Fruit fly (Drosophila melanogaster) whole organism, embryonic: ENCODE results near the gene NK7.1.

Experiments
- Antp ChIP-seq: fragments of 200-800 bp; sonication (Bioruptor generic); optimal IDR thresholded peaks from 3 replicates; lab custom pipeline; 2016; ENCODE audit warnings: missing biosample characterization, missing genetic modification characterization
- Asciz ChIP-seq: fragments of 200-800 bp; sonication (Bioruptor generic); optimal IDR thresholded peaks from 2 replicates; lab custom pipeline; 2017; ENCODE audit warnings: missing biosample characterization, mild to moderate bottlenecking, missing genetic modification characterization, missing genetic modification reagents
- Awh ChIP-seq: fragments of 200-800 bp; sonication (Bioruptor generic); IDR thresholded peaks from 2 replicates; pipeline ENCODE4, ENCODE4 v1.3.6; 2022; ENCODE audit warnings: missing biosample characterization, missing genetic modification characterization
- CG10267 ChIP-seq: fragments of 200-800 bp; sonication (Bioruptor generic); optimal IDR thresholded peaks from 2 replicates; lab custom pipeline; 2018; ENCODE audit warnings: missing biosample characterization, mild to moderate bottlenecking, missing genetic modification characterization, moderate library complexity
- CG10654 ChIP-seq: fragments of 200-800 bp; sonication (Bioruptor generic); optimal IDR thresholded peaks from 2 replicates; lab custom pipeline; 2016; ENCODE audit warnings: missing biosample characterization, missing genetic modification characterization
- CG10979 ChIP-seq: fragments of 200-800 bp; sonication (Bioruptor generic); optimal IDR thresholded peaks from 2 replicates; lab custom pipeline; 2018; ENCODE audit warnings: missing biosample characterization, mild to moderate bottlenecking, missing genetic modification characterization, moderate library complexity
- CG12769 ChIP-seq: fragments of 200-800 bp; sonication (Bioruptor generic); optimal IDR thresholded peaks from 2 replicates; lab custom pipeline; 2019; ENCODE audit warnings: missing biosample characterization, mild to moderate bottlenecking, missing genetic modification characterization, moderate library complexity
- CG13624 ChIP-seq: fragments of 200-800 bp; sonication (Bioruptor generic); optimal IDR thresholded peaks from 2 replicates; lab custom pipeline; 2016; ENCODE audit warnings: missing biosample characterization, missing genetic modification characterization
- CG13894 ChIP-seq: fragments of 200-800 bp; sonication (Bioruptor generic); optimal IDR thresholded peaks from 3 replicates; lab custom pipeline; 2018; ENCODE audit warnings: missing biosample characterization, mild to moderate bottlenecking, missing genetic modification characterization, moderate library complexity
- CG14014 ChIP-seq: fragments of 200-800 bp; sonication (Bioruptor generic); IDR thresholded peaks from 2 replicates; pipeline ENCODE4 v1.3.6; 2022; ENCODE audit warnings: missing biosample characterization, missing genetic modification characterization
- CG17186 ChIP-seq: fragments of 200-800 bp; sonication (Bioruptor generic); optimal IDR thresholded peaks from 3 replicates; lab custom pipeline; 2017; ENCODE audit warnings: missing biosample characterization, missing genetic modification reagents, missing genetic modification characterization
- CG17361 ChIP-seq: fragments of 200-800 bp; sonication (Bioruptor generic); IDR thresholded peaks from 3 replicates; pipeline ENCODE4 v1.3.6; 2022; ENCODE audit warnings: missing biosample characterization, missing genetic modification characterization
- CG17829 ChIP-seq: fragments of 200-800 bp; optimal IDR thresholded peaks from 2 replicates; lab custom pipeline; 2019; ENCODE audit warnings: missing biosample characterization, mild to moderate bottlenecking, missing genetic modification characterization, moderate library complexity
- CG18599 ChIP-seq: fragments of 200-800 bp; sonication (Bioruptor generic); optimal IDR thresholded peaks from 3 replicates; lab custom pipeline; 2017; ENCODE audit warnings: missing biosample characterization, missing genetic modification characterization, mild to moderate bottlenecking, moderate library complexity, missing genetic modification reagents
- CG32532 ChIP-seq: fragments of 200-800 bp; sonication (Bioruptor generic); IDR thresholded peaks from 2 replicates; pipeline ENCODE4 v1.3.6; 2022; ENCODE audit warnings: missing biosample characterization, missing genetic modification characterization
- CG32767 ChIP-seq: fragments of 200-800 bp; sonication (Bioruptor generic); IDR thresholded peaks from 2 replicates; pipeline ENCODE4 v1.3.6; 2022; ENCODE audit warnings: missing biosample characterization, missing genetic modification characterization
- CG3838 ChIP-seq: fragments of 200-800 bp; sonication (Bioruptor generic); optimal IDR thresholded peaks from 3 replicates; lab custom pipeline; 2016; ENCODE audit warnings: missing biosample characterization, missing genetic modification characterization
- CG42726 ChIP-seq: fragments of 200-800 bp; sonication (Bioruptor generic); IDR thresholded peaks from 2 replicates; pipeline ENCODE4 v1.3.6; 2022; ENCODE audit warnings: missing biosample characterization, missing genetic modification characterization; ENCODE audit not compliant: partially characterized antibody
- CG4707 ChIP-seq: fragments of 200-800 bp; sonication (Bioruptor generic); optimal IDR thresholded peaks from 2 replicates; lab custom pipeline; 2018; ENCODE audit warnings: missing biosample characterization, mild to moderate bottlenecking, missing genetic modification characterization, moderate library complexity
- CG6854 ChIP-seq: fragments of 200-800 bp; sonication (Bioruptor generic); optimal IDR thresholded peaks from 3 replicates; lab custom pipeline; 2017; ENCODE audit warnings: missing biosample characterization, mild to moderate bottlenecking, missing genetic modification characterization
- CG9876 ChIP-seq: fragments of 200-800 bp; sonication (Bioruptor generic); optimal IDR thresholded peaks from 2 replicates; lab custom pipeline; 2016; ENCODE audit warnings: missing biosample characterization, missing genetic modification characterization
- D19B ChIP-seq: fragments of 200-800 bp; sonication (Bioruptor generic); optimal IDR thresholded peaks from 2 replicates; lab custom pipeline; 2017; ENCODE audit warnings: missing biosample characterization, mild to moderate bottlenecking, missing genetic modification characterization
- Dad ChIP-seq: fragments of 200-800 bp; sonication (Bioruptor generic); optimal IDR thresholded peaks from 3 replicates; lab custom pipeline; 2016; ENCODE audit warnings: missing biosample characterization, missing genetic modification characterization
- Dip2 ChIP-seq: fragments of 200-800 bp; sonication (Bioruptor generic); IDR thresholded peaks from 2 replicates; pipeline ENCODE4 v1.3.6; 2022; ENCODE audit warnings: missing biosample characterization, missing genetic modification characterization
- E2f1 ChIP-seq: fragments of 200-800 bp; sonication (Bioruptor generic); IDR thresholded peaks from 2 replicates; pipeline ENCODE4 v1.3.6; 2022; ENCODE audit warnings: missing biosample characterization, missing genetic modification characterization
- GATAe ChIP-seq: fragments of 200-800 bp; sonication (Bioruptor generic); conservative IDR thresholded peaks from 2 replicates; pipeline ENCODE4 v1.3.6; 2022; ENCODE audit warnings: missing biosample characterization, missing genetic modification characterization
- H15 ChIP-seq: fragments of 200-800 bp; sonication (Bioruptor generic); IDR thresholded peaks from 3 replicates; pipeline ENCODE4 v1.3.6; 2022; ENCODE audit warnings: missing biosample characterization, missing genetic modification characterization
- HLH4C ChIP-seq: fragments of 200-800 bp; sonication (Bioruptor generic); IDR thresholded peaks from 3 replicates; pipeline ENCODE4 v1.3.6; 2022; ENCODE audit warnings: missing biosample characterization, missing genetic modification characterization; ENCODE audit not compliant: partially characterized antibody
- Hmr ChIP-seq: fragments of 200-800 bp; sonication (Bioruptor generic); optimal IDR thresholded peaks from 3 replicates; lab custom pipeline; 2017; ENCODE audit warnings: mild to moderate bottlenecking, missing biosample characterization, missing genetic modification reagents, missing genetic modification characterization
- Hr78 ChIP-seq, 2 experiments: fragments of 200-800 bp in 1 of 2; fragments of >200 bp in 1 of 2; sonication (Bioruptor generic) in 1 of 2; optimal IDR thresholded peaks; 2 replicates each; lab custom pipeline; 2017 to 2019; ENCODE audit warnings: missing biosample characterization in 2 of 2, missing genetic modification characterization in 2 of 2, mild to moderate bottlenecking in 1 of 2, moderate library complexity in 1 of 2
- Lhr ChIP-seq: fragments of 200-800 bp; sonication (Bioruptor generic); optimal IDR thresholded peaks from 3 replicates; lab custom pipeline; 2017; ENCODE audit warnings: mild to moderate bottlenecking, missing biosample characterization, missing genetic modification reagents, missing genetic modification characterization
- Oli ChIP-seq: fragments of 200-800 bp; sonication (Bioruptor generic); optimal IDR thresholded peaks from 2 replicates; lab custom pipeline; 2018; ENCODE audit warnings: missing biosample characterization, mild to moderate bottlenecking, missing genetic modification characterization, moderate library complexity
- Taf1 ChIP-seq: fragments of 200-800 bp; sonication (Bioruptor generic); IDR thresholded peaks from 2 replicates; pipeline ENCODE4 v1.3.6; 2022; ENCODE audit warnings: missing biosample characterization, missing genetic modification characterization
- ara ChIP-seq: fragments of 200-800 bp; sonication (Bioruptor generic); IDR thresholded peaks from 2 replicates; pipeline ENCODE4 v1.3.6; 2022; ENCODE audit warnings: missing biosample characterization, missing genetic modification characterization
- br ChIP-seq: fragments of >200 bp; optimal IDR thresholded peaks from 2 replicates; lab custom pipeline; 2017
- cato ChIP-seq: fragments of 200-800 bp; sonication (Bioruptor generic); optimal IDR thresholded peaks from 2 replicates; lab custom pipeline; 2016; ENCODE audit warnings: missing biosample characterization, missing genetic modification characterization, borderline replicate concordance
- ems ChIP-seq: fragments of 200-800 bp; sonication (Bioruptor generic); optimal IDR thresholded peaks from 3 replicates; lab custom pipeline; 2016; ENCODE audit warnings: missing biosample characterization, missing genetic modification characterization
- eve ChIP-seq, 2 experiments: fragments of >200 bp; optimal IDR thresholded peaks; 2 replicates each; lab custom pipeline; 2017; ENCODE audit warnings: missing biosample characterization in 2 of 2, missing genetic modification characterization in 2 of 2
- gcm ChIP-seq: fragments of 200-800 bp; sonication (Bioruptor generic); optimal IDR thresholded peaks from 2 replicates; lab custom pipeline; 2019; ENCODE audit warnings: missing biosample characterization, mild to moderate bottlenecking, missing genetic modification characterization, moderate library complexity
- gfzf ChIP-seq: fragments of 200-800 bp; sonication (Bioruptor generic); optimal IDR thresholded peaks from 2 replicates; lab custom pipeline; 2016; ENCODE audit warnings: missing biosample characterization, mild to moderate bottlenecking, missing genetic modification characterization, moderate library complexity
- hb ChIP-seq: fragments of 200-800 bp; sonication (Bioruptor generic); IDR thresholded peaks from 3 replicates; pipeline ENCODE4 v1.3.6; 2022; ENCODE audit warnings: missing biosample characterization, missing genetic modification characterization; ENCODE audit not compliant: partially characterized antibody
- jigr1 ChIP-seq: fragments of 200-800 bp; sonication (Bioruptor generic); IDR thresholded peaks from 3 replicates; pipeline ENCODE4 v1.3.6; 2022; ENCODE audit warnings: missing biosample characterization, missing genetic modification characterization
- jing ChIP-seq: fragments of 200-800 bp; sonication (Bioruptor generic); optimal IDR thresholded peaks from 2 replicates; lab custom pipeline; 2018; ENCODE audit warnings: missing biosample characterization, mild to moderate bottlenecking, missing genetic modification characterization
- kah ChIP-seq: fragments of 200-800 bp; sonication (Bioruptor generic); optimal IDR thresholded peaks from 2 replicates; lab custom pipeline; 2018; ENCODE audit warnings: missing biosample characterization, mild to moderate bottlenecking, missing genetic modification characterization
- odd ChIP-seq: fragments of 200-800 bp; sonication (Bioruptor generic); optimal IDR thresholded peaks from 2 replicates; lab custom pipeline; 2017; ENCODE audit warnings: missing biosample characterization, mild to moderate bottlenecking, missing genetic modification characterization
- pnt ChIP-seq: fragments of 200-800 bp; sonication (Bioruptor generic); optimal IDR thresholded peaks from 3 replicates; lab custom pipeline; 2016; ENCODE audit warnings: missing biosample characterization, missing genetic modification characterization
- psq ChIP-seq: fragments of 200-800 bp; sonication (Bioruptor generic); optimal IDR thresholded peaks from 2 replicates; lab custom pipeline; 2017; ENCODE audit warnings: missing biosample characterization, missing genetic modification characterization
- sens ChIP-seq: fragments of 200-800 bp; sonication (Bioruptor generic); peaks from one replicate; lab custom pipeline; 2016; ENCODE audit warnings: missing biosample characterization, missing genetic modification characterization
- sna ChIP-seq: fragments of 200-800 bp; sonication (Bioruptor generic); IDR thresholded peaks from 2 replicates; pipeline ENCODE4 v1.3.6; 2022; ENCODE audit warnings: missing biosample characterization, missing genetic modification characterization; ENCODE audit not compliant: partially characterized antibody
- ssp ChIP-seq: fragments of 200-800 bp; sonication (Bioruptor generic); IDR thresholded peaks from 2 replicates; pipeline ENCODE4 v1.3.6; 2022; ENCODE audit warnings: missing biosample characterization, missing genetic modification characterization
- tgo ChIP-seq: fragments of 200-800 bp; sonication (Bioruptor generic); IDR thresholded peaks from 3 replicates; pipeline ENCODE4 v1.3.6; 2022; ENCODE audit warnings: missing biosample characterization, missing genetic modification characterization
- vnd ChIP-seq: fragments of 200-800 bp; sonication (Bioruptor generic); IDR thresholded peaks from 3 replicates; pipeline ENCODE4 v1.3.6; 2022; ENCODE audit warnings: missing biosample characterization, missing genetic modification characterization; ENCODE audit not compliant: partially characterized antibody

NK7.1 gene

DNA sequence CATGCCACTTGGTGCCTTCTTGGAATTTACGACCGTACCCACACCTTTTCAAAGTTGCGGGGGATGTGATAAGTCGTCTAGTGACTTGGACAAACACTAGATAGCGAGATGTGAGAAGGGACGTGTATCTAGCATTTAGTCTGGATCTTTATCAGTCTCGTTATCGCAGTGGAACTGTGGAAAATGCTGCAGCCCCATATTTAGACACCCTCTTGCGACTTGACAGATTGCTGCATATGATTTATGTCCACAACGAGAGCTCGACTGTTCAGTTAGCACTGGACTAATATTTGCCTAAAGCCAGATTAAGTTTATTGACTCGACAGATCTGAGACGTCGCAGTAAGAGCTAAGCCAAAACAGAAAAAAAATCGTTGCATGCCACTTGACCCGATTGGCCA, 72.9 kb downstream of the NK7.1 start (continued):
- TF ChIP-seq jing (no peak), psq (GFP tag; lab: Kevin White, UChicago) (no peak), CG17186 (GFP tag; lab: Kevin White, UChicago) (peak; percentile 21), H15 (no peak), E2f1 (no peak), Dip2 (GFP tag; lab: Robert Waterston, UW) (no peak), vnd (GFP tag; lab: Robert Waterston, UW) (no peak), CG9876 (GFP tag; lab: Kevin White, UChicago) (no peak), CG10654 (GFP tag; lab: Kevin White, UChicago) (no peak), CG17829 (tag; lab: Kevin White, UChicago) (no peak), Taf1 (GFP tag; lab: Robert Waterston, UW) (no peak), Hr78 (GFP tag; optimal IDR thresholded peaks at IDR 0.05; lab: Kevin White, UChicago) (peak in 1 of 2 experiments; percentile 49), CG42726 (no peak), CG10267 (tag; lab: Kevin White, UChicago) (peak; percentile 3), CG14014 (0 out of 2 replicates have a peak, but pooled peaks have one; percentile 17), sna (GFP tag; lab: Robert Waterston, UW) (no peak), GATAe (no peak), kah (peak; percentile 14), ems (GFP tag; lab: Kevin White, UChicago) (no peak), CG12769 (tag; lab: Kevin White, UChicago) (no peak), Oli (tag; lab: Kevin White, UChicago) (no peak), jigr1 (no peak), CG17361 (no peak), Awh (no peak), HLH4C (GFP tag; lab: Robert Waterston, UW) (no peak), cato (GFP tag; lab: Kevin White, UChicago) (no peak), gcm (peak; percentile 30), Lhr (GFP tag; lab: Kevin White, UChicago) (no peak), CG13894 (tag; lab: Kevin White, UChicago) (no peak), D19B (GFP tag; lab: Kevin White, UChicago) (no peak), Hmr (no peak), CG4707 (GFP tag; lab: Kevin White, UChicago) (peak; percentile 37), CG32767 (GFP tag; lab: Robert Waterston, UW) (no peak), CG13624 (GFP tag; lab: Kevin White, UChicago) (no peak), ssp (no peak), Dad (GFP tag; lab: Kevin White, UChicago) (no peak), pnt (no peak), CG10979 (tag; lab: Kevin White, UChicago) (no peak), CG32532 (GFP tag; lab: Robert Waterston, UW) (no peak), CG18599 (GFP tag; lab: Kevin White, UChicago) (peak; percentile 52), Antp (no peak), Asciz (GFP tag; lab: Kevin White, UChicago) (peak; percentile 77), hb (GFP tag; lab: Robert Waterston, UW) (no peak), odd (GFP tag; lab: Kevin White, UChicago) (peak; percentile 50), gfzf (GFP tag; lab: Kevin White, UChicago) (no peak), br (no peak), tgo (GFP tag; lab: Robert Waterston, UW) (no peak), eve (GFP tag; optimal IDR thresholded peaks at IDR 0.05; lab: Kevin White, UChicago) (no peak), CG3838 (GFP tag; lab: Kevin White, UChicago) (no peak), sens (GFP tag; lab: Kevin White, UChicago) (peak; percentile 68), ara (GFP tag; lab: Robert Waterston, UW) (no peak), CG6854 (GFP tag; lab: Kevin White, UChicago) (no peak)
